Worm (Caenorhabditis elegans) whole organism, L4 larva: ENCODE measurements around the gene pho-1.

Source experiments
- D1046.2 ChIP-seq: fragments of 200-800 bp; sonication (Bioruptor generic); IDR thresholded peaks from 2 replicates; pipeline ENCODE4 v1.3.6; 2022; ENCODE audit warnings: missing genetic modification characterization, missing compliant biosample characterization
- F10B5.3 ChIP-seq: sonication (generic microtip); optimal IDR thresholded peaks from 2 replicates; lab custom pipeline; 2016; ENCODE audit warnings: mild to moderate bottlenecking, missing genetic modification characterization, missing compliant biosample characterization
- R02D3.7 ChIP-seq: fragments of 150-350 bp; sonication (generic microtip); optimal IDR thresholded peaks from 3 replicates; lab custom pipeline; 2014; ENCODE audit warnings: missing biosample characterization, missing genetic modification characterization
- T26A8.4 ChIP-seq: fragments of 200-800 bp; sonication (Bioruptor generic); IDR thresholded peaks from 2 replicates; pipeline ENCODE4 v1.3.6; 2022; ENCODE audit warnings: missing genetic modification characterization, missing compliant biosample characterization
- Y48G9A.11 ChIP-seq: fragments of 200-800 bp; sonication (Bioruptor generic); IDR thresholded peaks from 2 replicates; pipeline ENCODE4 v1.3.6; 2022; ENCODE audit warnings: missing genetic modification reagents, missing genetic modification characterization, missing compliant biosample characterization
- Y5F2A.4 ChIP-seq: fragments of 200-800 bp; sonication (Bioruptor generic); optimal IDR thresholded peaks from 2 replicates; lab custom pipeline; 2018; ENCODE audit warnings: mild to moderate bottlenecking, missing genetic modification characterization, missing compliant biosample characterization
- ZK546.5 ChIP-seq, 2 experiments: sonication (generic microtip); optimal IDR thresholded peaks; 2 replicates each; lab custom pipeline; 2017; ENCODE audit warnings: missing biosample characterization in 2 of 2, missing genetic modification characterization in 2 of 2
- aha-1 ChIP-seq: fragments of 150-350 bp; peaks from one replicate; lab custom pipeline; 2014; ENCODE audit warnings: missing biosample characterization, missing genetic modification characterization
- aly-2 ChIP-seq: sonication (generic microtip); optimal IDR thresholded peaks from 2 replicates; lab custom pipeline; 2018; ENCODE audit warnings: missing biosample characterization, missing genetic modification characterization
- arid-1 ChIP-seq: fragments of 200-800 bp; sonication (Bioruptor generic); conservative IDR thresholded peaks from 2 replicates; pipeline ENCODE4 v1.3.6; 2022; ENCODE audit warnings: missing genetic modification reagents, missing genetic modification characterization, missing compliant biosample characterization
- ceh-20 ChIP-seq: fragments of 200-800 bp; sonication (Bioruptor generic); IDR thresholded peaks from 2 replicates; pipeline ENCODE4 v1.3.6; 2022; ENCODE audit warnings: missing genetic modification reagents, missing genetic modification characterization, missing compliant biosample characterization
- ceh-62 ChIP-seq: sonication (generic microtip); optimal IDR thresholded peaks from 2 replicates; lab custom pipeline; 2017; ENCODE audit warnings: missing biosample characterization, missing genetic modification characterization
- ces-1 ChIP-seq: fragments of 150-350 bp; sonication (generic microtip); optimal IDR thresholded peaks from 4 replicates; lab custom pipeline; 2014; ENCODE audit warnings: missing biosample characterization, missing genetic modification reagents, missing genetic modification characterization
- ctbp-1 ChIP-seq: fragments of 200-800 bp; sonication (Bioruptor generic); IDR thresholded peaks from 2 replicates; pipeline ENCODE4 v1.3.6; 2022; ENCODE audit warnings: missing genetic modification reagents, missing genetic modification characterization, missing compliant biosample characterization
- daf-16 ChIP-seq, 3 experiments: sonication (generic microtip); optimal IDR thresholded peaks; 2 replicates each; lab custom pipeline; 2016 to 2017; ENCODE audit warnings: missing genetic modification characterization in 3 of 3, missing genetic modification reagents in 3 of 3, mild to moderate bottlenecking in 2 of 3, missing compliant biosample characterization in 2 of 3, missing biosample characterization in 1 of 3, moderate library complexity in 1 of 3
- dmd-6 ChIP-seq: fragments of 200-800 bp; sonication (Bioruptor generic); IDR thresholded peaks from 2 replicates; pipeline ENCODE4 v1.3.6; 2022; ENCODE audit warnings: missing genetic modification reagents, missing genetic modification characterization, missing compliant biosample characterization
- dmd-8 ChIP-seq: fragments of 200-800 bp; sonication (Bioruptor generic); IDR thresholded peaks from 2 replicates; pipeline ENCODE4 v1.3.6; 2022; ENCODE audit warnings: missing genetic modification characterization, missing compliant biosample characterization
- dpl-1 ChIP-seq: fragments of 150-350 bp; optimal IDR thresholded peaks from 2 replicates; lab custom pipeline; 2014; ENCODE audit warnings: missing biosample characterization, missing genetic modification reagents, missing genetic modification characterization
- dve-1 ChIP-seq: sonication (generic microtip); optimal IDR thresholded peaks from 2 replicates; lab custom pipeline; 2017; ENCODE audit warnings: antibody characterized with exemption, mild to moderate bottlenecking, missing genetic modification characterization, missing compliant biosample characterization; ENCODE audit not compliant: insufficient read depth
- egl-27 ChIP-seq: sonication (generic microtip); optimal IDR thresholded peaks from 3 replicates; lab custom pipeline; 2017; ENCODE audit warnings: missing biosample characterization, missing genetic modification reagents, missing genetic modification characterization
- egl-43 ChIP-seq: fragments of 200-800 bp; sonication (Bioruptor generic); IDR thresholded peaks from 2 replicates; pipeline ENCODE4 v1.3.6; 2022; ENCODE audit warnings: missing genetic modification reagents, missing genetic modification characterization, missing compliant biosample characterization
- gei-8 ChIP-seq: fragments of 200-800 bp; sonication (Bioruptor generic); optimal IDR thresholded peaks from 2 replicates; lab custom pipeline; 2018; ENCODE audit warnings: mild to moderate bottlenecking, missing genetic modification characterization, missing compliant biosample characterization
- hif-1 ChIP-seq, 2 experiments: sonication (generic microtip); optimal IDR thresholded peaks; 2 replicates each; lab custom pipeline; 2016 to 2017; ENCODE audit warnings: missing compliant biosample characterization in 2 of 2, missing genetic modification characterization in 2 of 2, missing genetic modification reagents in 2 of 2, missing genotype in 2 of 2, mild to moderate bottlenecking in 1 of 2
- hlh-11 ChIP-seq: fragments of 200-800 bp; sonication (Bioruptor generic); optimal IDR thresholded peaks from 2 replicates; lab custom pipeline; 2018; ENCODE audit warnings: mild to moderate bottlenecking, missing genetic modification characterization, missing compliant biosample characterization
- hmg-1.1 ChIP-seq: fragments of 200-800 bp; sonication (Bioruptor generic); IDR thresholded peaks from 2 replicates; pipeline ENCODE4 v1.3.6; 2022; ENCODE audit warnings: missing genetic modification reagents, missing genetic modification characterization, missing compliant biosample characterization
- lin-15B ChIP-seq: fragments of 150-350 bp; sonication (generic microtip); optimal IDR thresholded peaks from 3 replicates; lab custom pipeline; 2014; ENCODE audit warnings: missing biosample characterization, missing genetic modification characterization
- lir-3 ChIP-seq: sonication (generic microtip); optimal IDR thresholded peaks from 2 replicates; lab custom pipeline; 2016; ENCODE audit warnings: mild to moderate bottlenecking, missing genetic modification characterization, missing compliant biosample characterization
- lsy-2 ChIP-seq, 2 experiments: fragments of 150-350 bp in 1 of 2; sonication (generic microtip) in 1 of 2; optimal IDR thresholded peaks; 2 replicates each; lab custom pipeline; 2014 to 2017; ENCODE audit warnings: missing biosample characterization in 2 of 2, missing genetic modification characterization in 2 of 2
- mdt-29 ChIP-seq: fragments of 200-800 bp; sonication (Bioruptor generic); IDR thresholded peaks from 2 replicates; pipeline ENCODE4 v1.3.6; 2022; ENCODE audit warnings: missing genetic modification reagents, missing genetic modification characterization, missing compliant biosample characterization
- mep-1 ChIP-seq: fragments of 150-350 bp; sonication (generic microtip); optimal IDR thresholded peaks from 3 replicates; lab custom pipeline; 2014; ENCODE audit warnings: missing biosample characterization, missing genetic modification characterization
- mxl-2 ChIP-seq: fragments of 200-800 bp; sonication (Bioruptor generic); conservative IDR thresholded peaks from 2 replicates; pipeline ENCODE4 v1.3.6; 2022; ENCODE audit warnings: missing genetic modification reagents, missing genetic modification characterization, missing compliant biosample characterization
- mxl-3 ChIP-seq: fragments of 200-800 bp; sonication (Bioruptor generic); optimal IDR thresholded peaks from 2 replicates; lab custom pipeline; 2018; ENCODE audit warnings: mild to moderate bottlenecking, missing genetic modification characterization, missing compliant biosample characterization
- nhr-102 ChIP-seq: sonication (generic microtip); optimal IDR thresholded peaks from 2 replicates; lab custom pipeline; 2016; ENCODE audit warnings: mild to moderate bottlenecking, missing genetic modification characterization, moderate library complexity, missing compliant biosample characterization
- nhr-11 ChIP-seq: fragments of 150-350 bp; optimal IDR thresholded peaks from 2 replicates; lab custom pipeline; 2014; ENCODE audit warnings: missing biosample characterization, missing genetic modification characterization
- nhr-111 ChIP-seq: fragments of 200-800 bp; sonication (Bioruptor generic); optimal IDR thresholded peaks from 2 replicates; lab custom pipeline; 2018; ENCODE audit warnings: mild to moderate bottlenecking, missing genetic modification characterization, missing compliant biosample characterization
- nhr-28 ChIP-seq: fragments of 150-350 bp; optimal IDR thresholded peaks from 2 replicates; lab custom pipeline; 2014; ENCODE audit warnings: missing biosample characterization, missing genetic modification characterization
- nhr-77 ChIP-seq: fragments of 150-350 bp; optimal IDR thresholded peaks from 2 replicates; lab custom pipeline; 2014; ENCODE audit warnings: missing biosample characterization, missing genetic modification characterization
- pha-4 ChIP-seq, 2 experiments: fragments of 150-350 bp in 1 of 2; fragments of 200-800 bp in 1 of 2; sonication (Bioruptor generic) in 1 of 2; IDR thresholded peaks in 1 of 2; optimal IDR thresholded peaks in 1 of 2; 2 replicates each; pipeline versions ENCODE4 v1.3.6 to Lab custom; 2014 to 2022; ENCODE audit warnings: missing genetic modification characterization in 2 of 2, missing genetic modification reagents in 2 of 2, missing biosample characterization in 1 of 2, missing compliant biosample characterization in 1 of 2
- skn-1 ChIP-seq: fragments of 150-350 bp; optimal IDR thresholded peaks from 2 replicates; lab custom pipeline; 2014; ENCODE audit warnings: missing biosample characterization, missing genetic modification characterization
- unc-130 ChIP-seq: sonication (generic microtip); optimal IDR thresholded peaks from 2 replicates; lab custom pipeline; 2016; ENCODE audit warnings: missing genetic modification reagents, missing genetic modification characterization, missing compliant biosample characterization
- unc-39 ChIP-seq: sonication (generic microtip); optimal IDR thresholded peaks from 2 replicates; lab custom pipeline; 2017; ENCODE audit warnings: missing biosample characterization, missing genetic modification characterization
- unc-62 ChIP-seq, 3 experiments: fragments of 150-350 bp in 1 of 3; sonication (generic microtip); optimal IDR thresholded peaks in 2 of 3; peaks in 1 of 3; 1 replicate in 1 of 3; 2 replicates in 2 of 3; lab custom pipeline; 2014 to 2017; ENCODE audit warnings: missing biosample characterization in 3 of 3, missing genetic modification characterization in 3 of 3, missing genetic modification reagents in 3 of 3, missing genotype in 1 of 3
- vab-7 ChIP-seq: fragments of 200-800 bp; sonication (Bioruptor generic); IDR thresholded peaks from 2 replicates; pipeline ENCODE4 v1.3.6; 2022; ENCODE audit warnings: missing genetic modification reagents, missing genetic modification characterization, missing compliant biosample characterization
- zag-1 ChIP-seq: fragments of 150-350 bp; optimal IDR thresholded peaks from 2 replicates; lab custom pipeline; 2014; ENCODE audit warnings: missing biosample characterization, missing genetic modification characterization
- zip-2 ChIP-seq: fragments of 150-350 bp; optimal IDR thresholded peaks from 2 replicates; lab custom pipeline; 2014; ENCODE audit warnings: missing biosample characterization, missing genetic modification characterization
- ztf-11 ChIP-seq: fragments of 150-350 bp; optimal IDR thresholded peaks from 2 replicates; lab custom pipeline; 2014; ENCODE audit warnings: missing biosample characterization, missing genetic modification characterization
- ztf-7 ChIP-seq: fragments of 150-350 bp; optimal IDR thresholded peaks from 2 replicates; lab custom pipeline; 2014; ENCODE audit warnings: missing biosample characterization, missing genetic modification characterization

The pho-1 gene

DNA sequence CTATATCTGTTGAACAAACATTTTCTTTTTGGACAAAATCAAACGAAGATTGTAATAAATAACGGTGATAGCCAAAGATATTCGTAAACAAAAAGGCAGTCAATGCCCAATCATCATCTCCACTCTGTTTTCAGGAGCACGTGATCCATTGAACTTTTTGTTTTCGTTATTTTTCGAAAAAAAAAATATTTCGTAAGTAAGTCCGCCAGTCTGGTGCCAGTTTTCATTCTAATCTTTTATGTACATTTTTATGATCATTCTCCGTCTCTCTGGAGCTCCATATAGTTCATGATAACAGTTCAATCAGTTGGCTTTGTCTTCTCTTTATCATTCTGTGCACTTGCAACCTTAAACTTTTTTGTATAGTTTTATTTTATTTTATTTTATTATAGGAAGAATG lies 32.7 kb downstream of the pho-1 start, which contains the start of gene ampd-1 (continued):
- TF ChIP-seq ces-1 (GFP tag; lab: Kevin White, UChicago) (no peak), dmd-8 (GFP tag; lab: Robert Waterston, UW) (no peak), ztf-7 (tag; lab: Kevin White, UChicago) (no peak), nhr-11 (no peak), nhr-111 (GFP tag; lab: Kevin White, UChicago) (no peak), ZK546.5 (tag; optimal IDR thresholded peaks at IDR 0.05; lab: Kevin White, UChicago) (no peak), zag-1 (tag; lab: Kevin White, UChicago) (no peak), skn-1 (tag; lab: Kevin White, UChicago) (no peak), dve-1 (tag; lab: Kevin White, UChicago) (peak; percentile 88), ceh-62 (tag; lab: Kevin White, UChicago) (no peak), unc-39 (tag; lab: Kevin White, UChicago) (no peak), hlh-11 (tag; lab: Kevin White, UChicago) (peak; percentile 67), gei-8 (GFP tag; lab: Kevin White, UChicago) (no peak), lir-3 (tag; lab: Kevin White, UChicago) (no peak), hif-1 (tag; optimal IDR thresholded peaks at IDR 0.05; lab: Kevin White, UChicago) (peak in 1 of 2 experiments; percentile 10), arid-1 (GFP tag; lab: Robert Waterston, UW) (no peak), nhr-102 (tag; lab: Kevin White, UChicago) (peak; percentile 24), unc-130 (GFP tag; lab: Kevin White, UChicago) (no peak), hmg-1.1 (GFP tag; lab: Robert Waterston, UW) (no peak), aly-2 (tag; lab: Kevin White, UChicago) (no peak), unc-62 (GFP tag; optimal IDR thresholded peaks at IDR 0.05 in 1 of 2; lab: Kevin White, UChicago) (no peak), unc-62 (tag; optimal IDR thresholded peaks at IDR 0.05; lab: Kevin White, UChicago) (no peak), ceh-20 (GFP tag; lab: Robert Waterston, UW) (no peak), Y5F2A.4 (no peak), zip-2 (tag; lab: Kevin White, UChicago) (no peak), vab-7 (no peak), ztf-11 (no peak), lsy-2 (tag; optimal IDR thresholded peaks at IDR 0.05; lab: Kevin White, UChicago) (peak in 1 of 2 experiments; percentile 12), ctbp-1 (no peak)

DNA sequence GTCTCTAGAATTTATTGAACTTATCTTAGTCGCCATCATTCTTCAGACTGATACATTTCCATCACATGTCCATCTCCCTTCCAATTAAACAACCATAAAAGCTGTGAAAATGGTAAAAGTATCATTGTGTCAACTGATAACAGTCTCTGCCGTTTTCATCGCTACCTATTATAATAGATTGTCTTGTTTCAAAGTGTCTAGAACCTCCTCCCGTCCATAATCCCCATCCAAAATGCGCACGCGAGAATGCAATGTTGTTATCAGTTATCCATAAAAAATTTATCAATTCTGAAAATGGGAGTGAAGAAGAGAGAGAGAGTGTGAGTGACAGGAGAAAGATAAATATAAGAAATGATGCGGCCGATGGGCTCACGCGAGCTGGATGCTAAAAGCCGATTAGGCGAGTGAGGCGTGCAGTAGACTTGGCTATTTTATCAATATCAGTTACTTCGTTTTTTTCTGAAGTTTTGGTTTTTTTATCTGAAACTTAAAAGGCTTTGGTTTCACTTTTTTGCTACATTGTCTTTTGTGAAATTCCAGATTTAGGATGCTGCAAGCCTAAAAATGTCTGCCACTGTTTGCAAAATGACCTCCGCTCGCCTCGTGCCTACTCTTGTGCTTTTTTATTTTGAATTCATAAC lies 33.6 kb downstream of the pho-1 start:
- TF ChIP-seq ceh-20 (GFP tag; lab: Robert Waterston, UW): peak; percentile 63
- peak; percentile 76 for TF ChIP-seq nhr-28 (tag; lab: Kevin White, UChicago)
- TF ChIP-seq pha-4 (GFP tag; IDR thresholded peaks at IDR 0.05; lab: Robert Waterston, UW): peak; percentile 54
- TF ChIP-seq pha-4 (tag; optimal IDR thresholded peaks at IDR 0.05; lab: Kevin White, UChicago): no peak
- TF ChIP-seq dve-1 (tag; lab: Kevin White, UChicago): peak; percentile 97
- TF ChIP-seq mxl-3 (GFP tag; lab: Kevin White, UChicago): peak; percentile 21
- no peak for TF ChIP-seq F10B5.3 (tag; lab: Kevin White, UChicago)
- peak; percentile 43; the same call in 1 of the 2 replicates for TF ChIP-seq T26A8.4 (GFP tag; lab: Robert Waterston, UW)
- no peak for TF ChIP-seq nhr-111 (GFP tag; lab: Kevin White, UChicago)
- TF ChIP-seq egl-27 (tag; lab: Kevin White, UChicago): no peak
- TF ChIP-seq mdt-29 (GFP tag; lab: Robert Waterston, UW): 0 out of 2 replicates have a peak, but pooled peaks have one; percentile 30
- TF ChIP-seq daf-16 (GFP tag; optimal IDR thresholded peaks at IDR 0.05; lab: Kevin White, UChicago): peak in 1 of 2 experiments; percentile 89
- TF ChIP-seq daf-16 (tag; optimal IDR thresholded peaks at IDR 0.05; lab: Kevin White, UChicago): peak; percentile 83
- no peak for TF ChIP-seq mxl-2
- no peak for TF ChIP-seq Y48G9A.11
- peak; percentile 95 for TF ChIP-seq dmd-6 (GFP tag; lab: Robert Waterston, UW)
- TF ChIP-seq arid-1 (GFP tag; lab: Robert Waterston, UW): no peak
- TF ChIP-seq nhr-77 (tag; lab: Kevin White, UChicago): peak; percentile 50
- 0 out of 2 replicates have a peak, but pooled peaks have one; percentile 25 for TF ChIP-seq hmg-1.1 (GFP tag; lab: Robert Waterston, UW)
- TF ChIP-seq vab-7: no peak
- no peak for TF ChIP-seq R02D3.7
- TF ChIP-seq lin-15B (tag; lab: Kevin White, UChicago): no peak
- TF ChIP-seq dpl-1 (GFP tag; lab: Kevin White, UChicago): no peak
- peak; percentile 91 for TF ChIP-seq aha-1 (tag; lab: Kevin White, UChicago)
- TF ChIP-seq gei-8 (GFP tag; lab: Kevin White, UChicago): peak; percentile 21
- peak; percentile 36 for TF ChIP-seq mep-1 (tag; lab: Kevin White, UChicago)
- TF ChIP-seq hlh-11 (tag; lab: Kevin White, UChicago): peak; percentile 91
- TF ChIP-seq D1046.2 (GFP tag; lab: Robert Waterston, UW): no peak
- no peak for TF ChIP-seq egl-43 (GFP tag; lab: Robert Waterston, UW)
